Worm (Caenorhabditis elegans): Measurements from ENCODE around the gene exc-9.

- TF ChIP-seq elt-3 (tag; optimal IDR thresholded peaks at IDR 0.05) (no peak), nhr-11 (tag; optimal IDR thresholded peaks at IDR 0.05) (no peak), tbx-2 (tag; optimal IDR thresholded peaks at IDR 0.05) (no peak), sea-2 (GFP tag; optimal IDR thresholded peaks at IDR 0.05) (no peak), pha-4 (tag; optimal IDR thresholded peaks at IDR 0.05) (peak; percentile 25), fkh-2 (tag; optimal IDR thresholded peaks at IDR 0.05) (no peak), lin-39 (tag; optimal IDR thresholded peaks at IDR 0.05) (no peak), ztf-11 (tag; optimal IDR thresholded peaks at IDR 0.05) (no peak), daf-12 (tag; optimal IDR thresholded peaks at IDR 0.05) (no peak), nfya-1 (tag; optimal IDR thresholded peaks at IDR 0.05; ENCODE audit: insufficient read depth) (peak; percentile 36), unc-62 (GFP tag; optimal IDR thresholded peaks at IDR 0.05) (no peak)
Measured at ce11 chrIV:7910197-7910735, 30.6 kb downstream of the exc-9 start, which contains the start of the genes npp-27 and ntl-4.
